Fruit fly (Drosophila melanogaster): ENCODE results near the gene CG12493.
A peak's percentile ranks its signal among the peaks of the same experiment; 100 is the strongest.

The CG12493 gene

DNA sequence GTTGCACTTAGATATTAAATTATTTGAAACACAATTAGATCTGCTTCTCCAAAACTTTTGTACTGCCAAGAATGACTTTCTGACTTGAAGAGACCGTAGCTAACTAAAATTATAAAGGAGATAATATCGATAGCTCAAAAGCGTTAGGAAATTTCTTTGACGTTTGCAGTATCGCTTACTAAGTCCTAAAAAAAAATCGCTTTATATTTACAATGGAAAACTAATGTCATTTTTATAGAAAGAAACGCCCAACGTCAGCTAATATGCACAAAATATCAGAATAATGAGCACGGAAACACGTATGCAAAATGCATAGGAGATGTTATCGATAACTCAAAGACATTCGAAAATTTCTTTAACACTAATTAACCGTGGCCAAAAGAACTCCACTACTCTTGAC lies at the start of gene CG12493:
CG12493 (minus strand) TSS at position 101 of the 400 bp plus-strand sequence.
- TF ChIP-seq Blimp-1 (GFP tag; optimal IDR thresholded peaks at IDR 0.05) (no peak), CG10669 (GFP tag; optimal IDR thresholded peaks at IDR 0.05) (no peak), Ets21C (GFP tag; optimal IDR thresholded peaks at IDR 0.05) (no peak), fkh (GFP tag; optimal IDR thresholded peaks at IDR 0.05) (no peak), Eip78C (GFP tag) (no peak), vri (GFP tag; optimal IDR thresholded peaks at IDR 0.05) (no peak), Eip75B (GFP tag; optimal IDR thresholded peaks at IDR 0.05) (no peak), CG9139 (GFP tag; optimal IDR thresholded peaks at IDR 0.05) (no peak), CG6276 (GFP tag; optimal IDR thresholded peaks at IDR 0.05) (no peak), Gug (GFP tag; IDR thresholded peaks at IDR 0.05) (no peak), Smox (GFP tag; optimal IDR thresholded peaks at IDR 0.05) (no peak), Sox14 (GFP tag; optimal IDR thresholded peaks at IDR 0.05) (no peak), Hr38 (GFP tag; optimal IDR thresholded peaks at IDR 0.05) (no peak), CG31627 (GFP tag; optimal IDR thresholded peaks at IDR 0.05) (no peak), CG10631 (GFP tag; optimal IDR thresholded peaks at IDR 0.05) (no peak)

dm6 chr3L:4800641-4801040 lies 47.1 kb upstream of the CG12493 start:
- peak; percentile 42 for TF ChIP-seq Eip78C (GFP tag)
- TF ChIP-seq lz (GFP tag; optimal IDR thresholded peaks at IDR 0.05) = no peak

dm6 chr3L:4776432-4776831 lies 22.9 kb upstream of the CG12493 start:
- TF ChIP-seq Eip78C (GFP tag) = peak; percentile 20
- no peak for TF ChIP-seq Ets96B (tag; optimal IDR thresholded peaks at IDR 0.05)

dm6 chr3L:4757583-4757982 lies 4.0 kb upstream of the CG12493 start, which contains the start of gene CG13711:
CG13711 (plus strand) TSS chr3L:4757883.
- TF ChIP-seq fkh (GFP tag; optimal IDR thresholded peaks at IDR 0.05) = no peak
- no peak for TF ChIP-seq CG8319 (GFP tag; optimal IDR thresholded peaks at IDR 0.05)
- TF ChIP-seq Blimp-1 (GFP tag; optimal IDR thresholded peaks at IDR 0.05) = no peak
- TF ChIP-seq CG11294 (GFP tag; IDR thresholded peaks at IDR 0.05) = no peak
- TF ChIP-seq CG6163 (GFP tag; IDR thresholded peaks at IDR 0.05) = no peak
- TF ChIP-seq CG10631 (GFP tag; optimal IDR thresholded peaks at IDR 0.05) = no peak
- no peak for TF ChIP-seq Smox (GFP tag; optimal IDR thresholded peaks at IDR 0.05)
- TF ChIP-seq Eip93F (GFP tag; optimal IDR thresholded peaks at IDR 0.05) = no peak
- no peak for TF ChIP-seq Eip78C (GFP tag)
- no peak for TF ChIP-seq Hr39 (GFP tag; optimal IDR thresholded peaks at IDR 0.05)
- TF ChIP-seq vri (GFP tag; optimal IDR thresholded peaks at IDR 0.05) = no peak
- TF ChIP-seq OdsH (GFP tag; optimal IDR thresholded peaks at IDR 0.05) = no peak
- no peak for TF ChIP-seq CG3919 (GFP tag; optimal IDR thresholded peaks at IDR 0.05)
- no peak for TF ChIP-seq cyc (GFP tag; optimal IDR thresholded peaks at IDR 0.05)
- TF ChIP-seq eg (GFP tag; IDR thresholded peaks at IDR 0.05) = no peak
- no peak for TF ChIP-seq CG6808 (GFP tag; optimal IDR thresholded peaks at IDR 0.05)
- TF ChIP-seq CG10669 (GFP tag; optimal IDR thresholded peaks at IDR 0.05) = no peak

- no peak for TF ChIP-seq dac (GFP tag; optimal IDR thresholded peaks at IDR 0.05)
- TF ChIP-seq CG8319 (GFP tag; optimal IDR thresholded peaks at IDR 0.05) = no peak
- peak; percentile 78 for TF ChIP-seq Eip78C (GFP tag)
- TF ChIP-seq net (GFP tag; optimal IDR thresholded peaks at IDR 0.05) = no peak
- TF ChIP-seq Ets96B (tag; optimal IDR thresholded peaks at IDR 0.05) = peak; percentile 10
- TF ChIP-seq acj6 (GFP tag; optimal IDR thresholded peaks at IDR 0.05) = peak; percentile 14
- peak; percentile 4 for TF ChIP-seq CG32006 (GFP tag; optimal IDR thresholded peaks at IDR 0.05)
- TF ChIP-seq CG15336 (GFP tag; IDR thresholded peaks at IDR 0.05) = peak; percentile 58
- TF ChIP-seq eg (GFP tag; IDR thresholded peaks at IDR 0.05) = 0 out of 3 replicates have a peak, but pooled peaks have one; percentile 26
- peak; percentile 15 for TF ChIP-seq OdsH (GFP tag; optimal IDR thresholded peaks at IDR 0.05)
- peak; percentile 6 for TF ChIP-seq CG10631 (GFP tag; optimal IDR thresholded peaks at IDR 0.05)
- TF ChIP-seq esn (GFP tag; optimal IDR thresholded peaks at IDR 0.05) = no peak
- no peak for TF ChIP-seq vri (GFP tag; optimal IDR thresholded peaks at IDR 0.05)
- TF ChIP-seq topi (GFP tag; optimal IDR thresholded peaks at IDR 0.05) = no peak
- no peak for TF ChIP-seq spab (GFP tag; optimal IDR thresholded peaks at IDR 0.05)
- TF ChIP-seq Ets21C (GFP tag; optimal IDR thresholded peaks at IDR 0.05) = no peak
- TF ChIP-seq svp (GFP tag) = peak; percentile 61
- no peak for TF ChIP-seq Eip75B (GFP tag; optimal IDR thresholded peaks at IDR 0.05)
- TF ChIP-seq CG4318 (GFP tag; optimal IDR thresholded peaks at IDR 0.05) = no peak
- TF ChIP-seq CG10669 (GFP tag; optimal IDR thresholded peaks at IDR 0.05) = no peak
- TF ChIP-seq pdm3 (GFP tag; optimal IDR thresholded peaks at IDR 0.05) = peak; percentile 3
- peak; percentile 4 for TF ChIP-seq CG3919 (GFP tag; optimal IDR thresholded peaks at IDR 0.05)
- no peak for TF ChIP-seq ss (GFP tag; optimal IDR thresholded peaks at IDR 0.05)
- TF ChIP-seq Met (GFP tag; optimal IDR thresholded peaks at IDR 0.05) = no peak
- TF ChIP-seq CG8119 (GFP tag; IDR thresholded peaks at IDR 0.05) = 0 out of 3 replicates have a peak, but pooled peaks have one; percentile 20
Measured at dm6 chr3L:4750754-4751153, 2.8 kb downstream of the CG12493 start.
